Fruit fly (Drosophila melanogaster): Measurements from ENCODE around the gene Sym.

DNA sequence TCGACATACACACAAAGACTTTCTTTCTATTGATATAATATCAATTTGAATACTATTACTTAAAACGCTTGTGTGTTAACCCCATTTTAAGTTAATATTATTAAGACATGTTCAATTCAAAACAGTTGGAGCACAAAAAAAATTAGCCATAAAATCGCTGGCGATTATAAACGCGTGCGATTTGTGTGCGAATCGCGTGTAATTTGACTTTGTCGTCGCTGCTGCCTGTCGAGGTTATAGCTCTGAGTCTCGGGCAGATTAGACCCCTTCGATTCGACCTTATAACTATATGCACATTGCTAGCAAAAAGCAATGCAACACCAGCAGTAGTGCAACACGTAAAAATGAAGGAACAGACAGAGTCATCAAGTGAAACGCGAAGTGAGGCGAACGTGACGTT, 37.3 kb downstream of the Sym start:
- no peak for TF ChIP-seq esn (GFP tag; optimal IDR thresholded peaks at IDR 0.05)
- no peak for TF ChIP-seq Met (GFP tag; optimal IDR thresholded peaks at IDR 0.05)
- no peak for TF ChIP-seq CG10631 (GFP tag; optimal IDR thresholded peaks at IDR 0.05)
- no peak for TF ChIP-seq CG11294 (GFP tag; IDR thresholded peaks at IDR 0.05)
- TF ChIP-seq CG9139 (GFP tag; optimal IDR thresholded peaks at IDR 0.05), result no peak
- no peak for TF ChIP-seq fd85E (GFP tag; optimal IDR thresholded peaks at IDR 0.05)
- no peak for TF ChIP-seq CG34406 (GFP tag; optimal IDR thresholded peaks at IDR 0.05)
- TF ChIP-seq CG3919 (GFP tag; optimal IDR thresholded peaks at IDR 0.05), result no peak
- no peak for TF ChIP-seq Eip78C (GFP tag)
- no peak for TF ChIP-seq acj6 (GFP tag; optimal IDR thresholded peaks at IDR 0.05)
- no peak for TF ChIP-seq Hr38 (GFP tag; optimal IDR thresholded peaks at IDR 0.05)
- TF ChIP-seq cyc (GFP tag; optimal IDR thresholded peaks at IDR 0.05), result no peak
- TF ChIP-seq CG6163 (GFP tag; IDR thresholded peaks at IDR 0.05), result no peak

Data from whole organism, prepupa.